Fruit fly (Drosophila melanogaster): ENCODE data around the gene Ncoa6.

DNA sequence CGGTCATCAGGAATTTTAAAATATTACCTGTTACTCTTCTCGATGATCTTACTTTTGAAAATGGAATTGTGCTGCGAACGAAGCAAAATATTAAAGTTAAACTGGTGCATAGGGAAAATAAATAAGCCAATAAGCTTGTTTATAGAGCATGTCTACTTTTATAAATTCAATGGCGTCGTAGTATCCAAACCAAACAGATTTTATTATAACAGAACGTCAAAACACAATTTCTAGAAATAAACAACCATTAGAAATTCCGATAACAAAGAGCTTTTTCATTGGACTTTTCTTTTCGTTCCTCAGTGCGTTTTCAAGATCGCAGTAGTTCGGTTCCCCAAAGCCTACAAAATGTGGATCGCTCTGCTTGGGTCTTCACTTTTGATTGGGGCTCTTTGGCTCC is 58.3 kb downstream of the Ncoa6 start, which contains the start of gene Cyp4ac3:
- no peak for TF ChIP-seq CG8119 (GFP tag; IDR thresholded peaks at IDR 0.05)
- TF ChIP-seq Hr39 (GFP tag; optimal IDR thresholded peaks at IDR 0.05) = no peak
- TF ChIP-seq dac (GFP tag; optimal IDR thresholded peaks at IDR 0.05) = no peak
- TF ChIP-seq CG6276 (GFP tag; optimal IDR thresholded peaks at IDR 0.05) = no peak
